Fruit fly (Drosophila melanogaster) whole organism, embryonic: ENCODE data around the gene yps.
A peak's percentile ranks its signal among the peaks of the same experiment; 100 is the strongest.

Source experiments
- Abd-B ChIP-seq: fragments of 200-800 bp; sonication (Bioruptor generic); optimal IDR thresholded peaks from 2 replicates; lab custom pipeline; 2018; ENCODE audit warnings: missing biosample characterization, mild to moderate bottlenecking, missing genetic modification characterization, moderate library complexity
- Asciz ChIP-seq: fragments of 200-800 bp; sonication (Bioruptor generic); optimal IDR thresholded peaks from 2 replicates; lab custom pipeline; 2017; ENCODE audit warnings: missing biosample characterization, mild to moderate bottlenecking, missing genetic modification characterization, missing genetic modification reagents
- Awh ChIP-seq: fragments of 200-800 bp; sonication (Bioruptor generic); IDR thresholded peaks from 2 replicates; pipeline ENCODE4, ENCODE4 v1.3.6; 2022; ENCODE audit warnings: missing biosample characterization, missing genetic modification characterization
- B-H1 ChIP-seq: fragments of 200-800 bp; sonication (Bioruptor generic); IDR thresholded peaks from 3 replicates; pipeline ENCODE4 v1.3.6; 2022; ENCODE audit warnings: missing biosample characterization, missing genetic modification characterization
- CG1024 ChIP-seq: fragments of 200-800 bp; sonication (Bioruptor generic); IDR thresholded peaks from 2 replicates; pipeline ENCODE4 v1.3.6; 2022; ENCODE audit warnings: missing biosample characterization, missing genetic modification characterization
- CG11085 ChIP-seq: fragments of 200-800 bp; sonication (Bioruptor generic); IDR thresholded peaks from 2 replicates; pipeline ENCODE4 v1.3.6; 2022; ENCODE audit warnings: missing biosample characterization, missing genetic modification characterization
- CG11093 ChIP-seq: fragments of 200-800 bp; sonication (Bioruptor generic); IDR thresholded peaks from 3 replicates; pipeline ENCODE4 v1.3.6; 2022; ENCODE audit warnings: missing biosample characterization, missing genetic modification characterization
- CG12236 ChIP-seq: fragments of 200-800 bp; sonication (Bioruptor generic); optimal IDR thresholded peaks from 2 replicates; lab custom pipeline; 2016; ENCODE audit warnings: missing biosample characterization, missing genetic modification characterization
- CG13123 ChIP-seq: fragments of 200-800 bp; sonication (Bioruptor generic); optimal IDR thresholded peaks from 2 replicates; lab custom pipeline; 2016; ENCODE audit warnings: missing biosample characterization, missing genetic modification characterization
- CG13775 ChIP-seq: fragments of 200-800 bp; sonication (Bioruptor generic); optimal IDR thresholded peaks from 3 replicates; lab custom pipeline; 2017; ENCODE audit warnings: missing biosample characterization, mild to moderate bottlenecking, missing genetic modification characterization
- CG17328 ChIP-seq: fragments of 200-800 bp; sonication (Bioruptor generic); IDR thresholded peaks from 2 replicates; pipeline ENCODE4 v1.3.6; 2022; ENCODE audit warnings: missing biosample characterization, missing genetic modification characterization
- CG1792 ChIP-seq: fragments of 200-800 bp; sonication (Bioruptor generic); optimal IDR thresholded peaks from 2 replicates; lab custom pipeline; 2016; ENCODE audit warnings: missing biosample characterization, missing genetic modification characterization
- CG18011 ChIP-seq: fragments of 200-800 bp; sonication (Bioruptor generic); optimal IDR thresholded peaks from 2 replicates; lab custom pipeline; 2017; ENCODE audit warnings: missing biosample characterization, missing genetic modification characterization, mild to moderate bottlenecking, moderate library complexity, missing genotype
- CG18764 ChIP-seq: fragments of 200-800 bp; sonication (Bioruptor generic); optimal IDR thresholded peaks from 3 replicates; lab custom pipeline; 2016; ENCODE audit warnings: missing biosample characterization, missing genetic modification characterization
- CG2889 ChIP-seq: fragments of 200-800 bp; sonication (Bioruptor generic); IDR thresholded peaks from 3 replicates; pipeline ENCODE4 v1.3.6; 2022; ENCODE audit warnings: missing biosample characterization, missing genetic modification characterization
- CG4282 ChIP-seq: fragments of 200-800 bp; sonication (Bioruptor generic); optimal IDR thresholded peaks from 2 replicates; lab custom pipeline; 2016; ENCODE audit warnings: missing biosample characterization, missing genetic modification characterization
- CG4854 ChIP-seq: fragments of 200-800 bp; sonication (Bioruptor generic); optimal IDR thresholded peaks from 2 replicates; lab custom pipeline; 2016; ENCODE audit warnings: missing biosample characterization, missing genetic modification characterization, inconsistent platforms
- CG7271 ChIP-seq: fragments of 200-800 bp; sonication (Bioruptor generic); optimal IDR thresholded peaks from 2 replicates; lab custom pipeline; 2018; ENCODE audit warnings: missing biosample characterization, mild to moderate bottlenecking, missing genetic modification characterization, moderate library complexity
- CG7745 ChIP-seq: fragments of 200-800 bp; sonication (Bioruptor generic); optimal IDR thresholded peaks from 2 replicates; lab custom pipeline; 2018; ENCODE audit warnings: missing biosample characterization, mild to moderate bottlenecking, missing genetic modification characterization, moderate library complexity
- CTCF ChIP-seq: fragments of 200-800 bp; sonication (Bioruptor generic); optimal IDR thresholded peaks from 2 replicates; lab custom pipeline; 2017; ENCODE audit warnings: missing biosample characterization, mild to moderate bottlenecking, missing genetic modification characterization, moderate library complexity
- CkIIα-i1 ChIP-seq: fragments of 200-800 bp; sonication (Bioruptor generic); IDR thresholded peaks from 2 replicates; pipeline ENCODE4 v1.3.6; 2022; ENCODE audit warnings: missing biosample characterization, missing genetic modification characterization
- Dip3 ChIP-seq: fragments of 200-800 bp; sonication (Bioruptor generic); optimal IDR thresholded peaks from 3 replicates; lab custom pipeline; 2016; ENCODE audit warnings: missing biosample characterization, missing genetic modification characterization
- Fer1 ChIP-seq: fragments of 200-800 bp; sonication (Bioruptor generic); optimal IDR thresholded peaks from 2 replicates; lab custom pipeline; 2017; ENCODE audit warnings: missing biosample characterization, mild to moderate bottlenecking, missing genetic modification characterization
- HHEX ChIP-seq: fragments of 200-800 bp; sonication (Bioruptor generic); optimal IDR thresholded peaks from 3 replicates; lab custom pipeline; 2017; ENCODE audit warnings: missing biosample characterization, mild to moderate bottlenecking, missing genetic modification characterization, missing genetic modification reagents
- Jarid2 ChIP-seq: fragments of 200-800 bp; sonication (Bioruptor generic); optimal IDR thresholded peaks from 3 replicates; lab custom pipeline; 2017; ENCODE audit warnings: mild to moderate bottlenecking, missing biosample characterization, missing genetic modification reagents, missing genetic modification characterization
- Lpt ChIP-seq: fragments of >200 bp; optimal IDR thresholded peaks from 2 replicates; lab custom pipeline; 2018; ENCODE audit warnings: missing biosample characterization, missing genetic modification characterization
- MBD-R2 ChIP-seq: fragments of 200-800 bp; sonication (Bioruptor generic); IDR thresholded peaks from 2 replicates; pipeline ENCODE4 v1.3.6; 2022; ENCODE audit warnings: missing biosample characterization, missing genetic modification characterization
- MESR4 ChIP-seq: fragments of 200-800 bp; sonication (Bioruptor generic); optimal IDR thresholded peaks from 2 replicates; lab custom pipeline; 2018; ENCODE audit warnings: missing biosample characterization, mild to moderate bottlenecking, missing genetic modification characterization, moderate library complexity
- MTF-1 ChIP-seq: fragments of 200-800 bp; sonication (Bioruptor generic); optimal IDR thresholded peaks from 2 replicates; lab custom pipeline; 2018; ENCODE audit warnings: missing biosample characterization, mild to moderate bottlenecking, missing genetic modification characterization, borderline replicate concordance
- Opbp ChIP-seq: fragments of 200-800 bp; sonication (Bioruptor generic); IDR thresholded peaks from 3 replicates; pipeline ENCODE4 v1.3.6; 2022; ENCODE audit warnings: missing biosample characterization, missing genetic modification characterization; ENCODE audit not compliant: partially characterized antibody
- Ssrp ChIP-seq: fragments of 200-800 bp; sonication (Bioruptor generic); optimal IDR thresholded peaks from 2 replicates; lab custom pipeline; 2018; ENCODE audit warnings: missing biosample characterization, mild to moderate bottlenecking, missing genetic modification characterization, moderate library complexity
- TFAM ChIP-seq: fragments of 200-800 bp; sonication (Bioruptor generic); optimal IDR thresholded peaks from 2 replicates; lab custom pipeline; 2017; ENCODE audit warnings: missing biosample characterization, missing genetic modification characterization, inconsistent platforms
- YL-1 ChIP-seq: fragments of 200-800 bp; sonication (Bioruptor generic); optimal IDR thresholded peaks from 3 replicates; lab custom pipeline; 2017; ENCODE audit warnings: missing biosample characterization, mild to moderate bottlenecking, missing genetic modification characterization
- aop ChIP-seq: fragments of 200-800 bp; sonication (Bioruptor generic); IDR thresholded peaks from 2 replicates; pipeline ENCODE4 v1.3.6; 2022; ENCODE audit warnings: missing biosample characterization, missing genetic modification characterization
- ash1 ChIP-seq: fragments of 200-800 bp; sonication (Bioruptor generic); optimal IDR thresholded peaks from 2 replicates; lab custom pipeline; 2018; ENCODE audit warnings: missing biosample characterization, mild to moderate bottlenecking, missing genetic modification characterization
- exex ChIP-seq: fragments of 200-800 bp; sonication (Bioruptor generic); optimal IDR thresholded peaks from 4 replicates; lab custom pipeline; 2018; ENCODE audit warnings: missing biosample characterization, mild to moderate bottlenecking, missing genetic modification characterization, moderate library complexity
- fd96Cb ChIP-seq: fragments of 200-800 bp; sonication (Bioruptor generic); optimal IDR thresholded peaks from 2 replicates; lab custom pipeline; 2018; ENCODE audit warnings: missing biosample characterization, mild to moderate bottlenecking, missing genetic modification characterization, moderate library complexity
- ftz-f1 ChIP-seq: fragments of 200-800 bp; sonication (Bioruptor generic); optimal IDR thresholded peaks from 2 replicates; lab custom pipeline; 2016; ENCODE audit warnings: missing biosample characterization, missing genetic modification characterization
- hkb ChIP-seq, 2 experiments: fragments of 200-800 bp in 1 of 2; fragments of >200 bp in 1 of 2; sonication (Bioruptor generic) in 1 of 2; IDR thresholded peaks in 1 of 2; optimal IDR thresholded peaks in 1 of 2; 2 replicates each; pipeline versions ENCODE4 v1.3.6 to Lab custom; 2017 to 2022; ENCODE audit warnings: missing biosample characterization in 1 of 2, missing genetic modification characterization in 1 of 2
- insv ChIP-seq, 2 experiments: fragments of 200-800 bp; sonication (Bioruptor generic); optimal IDR thresholded peaks; 3 replicates each; lab custom pipeline; 2016 to 2018; ENCODE audit warnings: missing biosample characterization in 2 of 2, missing genetic modification characterization in 2 of 2
- kni ChIP-seq: fragments of 200-800 bp; sonication (Bioruptor generic); optimal IDR thresholded peaks from 3 replicates; lab custom pipeline; 2017; ENCODE audit warnings: mild to moderate bottlenecking, missing biosample characterization, missing genetic modification reagents, missing genetic modification characterization
- scrt ChIP-seq: fragments of 200-800 bp; sonication (Bioruptor generic); optimal IDR thresholded peaks from 2 replicates; lab custom pipeline; 2018; ENCODE audit warnings: missing biosample characterization, mild to moderate bottlenecking, missing genetic modification characterization, moderate library complexity
- sens-2 ChIP-seq: fragments of 200-800 bp; sonication (Bioruptor generic); IDR thresholded peaks from 2 replicates; pipeline ENCODE4 v1.3.6; 2022; ENCODE audit warnings: missing biosample characterization, missing genetic modification characterization
- sima ChIP-seq: fragments of 200-800 bp; sonication (Bioruptor generic); optimal IDR thresholded peaks from 2 replicates; lab custom pipeline; 2016; ENCODE audit warnings: missing biosample characterization, missing genetic modification characterization
- slou ChIP-seq: fragments of 200-800 bp; sonication (Bioruptor generic); optimal IDR thresholded peaks from 3 replicates; lab custom pipeline; 2016; ENCODE audit warnings: missing biosample characterization, missing genetic modification characterization
- tll ChIP-seq, 2 experiments: fragments of 200-800 bp in 1 of 2; fragments of >200 bp in 1 of 2; sonication (Bioruptor generic) in 1 of 2; optimal IDR thresholded peaks; 2 replicates each; lab custom pipeline; 2017 to 2019; ENCODE audit warnings: missing biosample characterization in 2 of 2, missing genetic modification characterization in 2 of 2, mild to moderate bottlenecking in 1 of 2, moderate library complexity in 1 of 2
- toy ChIP-seq: fragments of 200-800 bp; sonication (Bioruptor generic); IDR thresholded peaks from 2 replicates; pipeline ENCODE4 v1.3.6; 2022; ENCODE audit warnings: missing biosample characterization, missing genetic modification characterization
- tup ChIP-seq: fragments of 200-800 bp; sonication (Bioruptor generic); optimal IDR thresholded peaks from 2 replicates; lab custom pipeline; 2016; ENCODE audit warnings: missing biosample characterization, mild to moderate bottlenecking, missing genetic modification characterization, moderate library complexity
- z ChIP-seq: fragments of 200-800 bp; sonication (Bioruptor generic); IDR thresholded peaks from 3 replicates; pipeline ENCODE4 v1.3.6; 2022; ENCODE audit warnings: missing biosample characterization, missing genetic modification characterization
- zen2 ChIP-seq: fragments of 200-800 bp; sonication (Bioruptor generic); IDR thresholded peaks from 3 replicates; pipeline ENCODE4 v1.3.6; 2022; ENCODE audit warnings: missing biosample characterization, missing genetic modification characterization; ENCODE audit not compliant: partially characterized antibody

yps gene

dm6 chr3L:12115966-12116735 is 8.8 kb downstream of the yps start, which contains the start of gene vers (continued):
- TF ChIP-seq B-H1 (GFP tag; lab: Robert Waterston, UW) (no peak), Ssrp (no peak), CG4282 (GFP tag; lab: Kevin White, UChicago) (no peak), CG11093 (peak; percentile 17; the same call in 1 of the 3 replicates), slou (GFP tag; lab: Kevin White, UChicago) (no peak), CG1024 (GFP tag; lab: Robert Waterston, UW) (no peak), tup (GFP tag; lab: Kevin White, UChicago) (no peak), aop (GFP tag; lab: Robert Waterston, UW) (no peak), CkIIα-i1 (GFP tag; lab: Robert Waterston, UW) (no peak), Opbp (GFP tag; lab: Robert Waterston, UW) (peak; percentile 95), CG4854 (GFP tag; lab: Kevin White, UChicago) (no peak), CG11085 (GFP tag; lab: Robert Waterston, UW) (no peak), MBD-R2 (GFP tag; lab: Robert Waterston, UW) (peak; percentile 73), sens-2 (GFP tag; lab: Robert Waterston, UW) (no peak), insv (GFP tag; optimal IDR thresholded peaks at IDR 0.05; lab: Kevin White, UChicago) (no peak), CG18764 (no peak), CG13775 (no peak), CG1792 (GFP tag; lab: Kevin White, UChicago) (no peak), kni (no peak), CG7271 (tag; lab: Kevin White, UChicago) (no peak), exex (tag; lab: Kevin White, UChicago) (no peak), CG12236 (no peak), Lpt (GFP tag; lab: Kevin White, UChicago) (no peak), CG18011 (GFP tag; lab: Kevin White, UChicago) (no peak), Jarid2 (GFP tag; lab: Kevin White, UChicago) (no peak), CTCF (GFP tag; lab: Kevin White, UChicago) (no peak), zen2 (GFP tag; lab: Robert Waterston, UW) (peak; percentile 88), scrt (no peak), CG17328 (no peak), Asciz (GFP tag; lab: Kevin White, UChicago) (no peak), MESR4 (peak; percentile 67), TFAM (GFP tag; lab: Kevin White, UChicago) (no peak), toy (GFP tag; lab: Robert Waterston, UW) (no peak), CG7745 (tag; lab: Kevin White, UChicago) (no peak), ftz-f1 (GFP tag; lab: Kevin White, UChicago) (no peak), z (GFP tag; lab: Robert Waterston, UW) (no peak), Abd-B (GFP tag; lab: Kevin White, UChicago) (peak; percentile 7), hkb (optimal IDR thresholded peaks at IDR 0.05; lab: Kevin White, UChicago) (no peak), hkb (GFP tag; IDR thresholded peaks at IDR 0.05; lab: Robert Waterston, UW) (no peak), HHEX (GFP tag; lab: Kevin White, UChicago) (no peak), Fer1 (peak; percentile 32), YL-1 (GFP tag; lab: Kevin White, UChicago) (no peak), MTF-1 (GFP tag; lab: Kevin White, UChicago) (no peak), sima (GFP tag; lab: Kevin White, UChicago) (no peak), tll (GFP tag; optimal IDR thresholded peaks at IDR 0.05; lab: Kevin White, UChicago) (no peak), ash1 (GFP tag; lab: Kevin White, UChicago) (no peak), fd96Cb (tag; lab: Kevin White, UChicago) (no peak), CG2889 (GFP tag; lab: Robert Waterston, UW) (no peak), Awh (GFP tag; lab: Robert Waterston, UW) (peak; percentile 30; the same call in 1 of the 2 replicates), CG13123 (GFP tag; lab: Kevin White, UChicago) (no peak), Dip3 (no peak)
